Worm (Caenorhabditis elegans) whole organism, late embryonic: ENCODE measurements around the gene abu-13.

ENCODE experiments used
- Y22D7AL.16 ChIP-seq: sonication (generic microtip); optimal IDR thresholded peaks from 2 replicates; lab custom pipeline; 2016; ENCODE audit warnings: missing genetic modification characterization, missing compliant biosample characterization
- fkh-10 ChIP-seq: fragments of 150-350 bp; optimal IDR thresholded peaks from 2 replicates; lab custom pipeline; 2014; ENCODE audit warnings: missing biosample characterization, missing genetic modification reagents, missing genetic modification characterization
- hlh-8 ChIP-seq: sonication (generic microtip); optimal IDR thresholded peaks from 2 replicates; lab custom pipeline; 2016; ENCODE audit warnings: missing genotype, missing genetic modification characterization, missing compliant biosample characterization
- pha-4 ChIP-seq: fragments of 150-350 bp; optimal IDR thresholded peaks from 2 replicates; lab custom pipeline; 2018; ENCODE audit warnings: missing biosample characterization, missing genetic modification reagents, missing genetic modification characterization
- pros-1 ChIP-seq: fragments of 150-350 bp; optimal IDR thresholded peaks from 2 replicates; lab custom pipeline; 2014; ENCODE audit warnings: missing biosample characterization, missing genetic modification reagents, missing genetic modification characterization
- sdc-2 ChIP-seq: sonication (generic microtip); optimal IDR thresholded peaks from 2 replicates; lab custom pipeline; 2016; ENCODE audit warnings: missing genotype, missing genetic modification characterization, missing compliant biosample characterization
- tbx-7 ChIP-seq: sonication (generic microtip); optimal IDR thresholded peaks from 2 replicates; lab custom pipeline; 2016; ENCODE audit warnings: missing genotype, missing genetic modification characterization, missing compliant biosample characterization

DNA sequence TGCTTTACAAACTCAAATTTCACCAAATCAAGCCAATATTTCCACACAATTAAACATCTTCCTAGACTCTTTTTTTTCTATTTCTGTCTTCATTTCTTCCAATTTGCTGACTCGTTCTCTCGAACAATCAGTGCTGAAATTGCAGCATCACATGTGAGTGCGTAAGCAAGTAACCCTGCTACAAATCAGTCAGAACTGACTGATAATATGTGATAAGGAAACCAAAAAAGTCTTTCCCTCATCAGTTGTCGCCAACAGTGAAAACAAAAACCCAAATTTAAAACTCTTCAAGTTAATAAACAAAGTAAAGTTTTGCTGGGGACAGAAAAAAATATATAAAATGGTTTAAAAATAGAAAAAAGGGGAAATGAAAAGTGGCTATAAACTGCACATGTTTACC, 45.8 kb upstream of the abu-13 start:
- TF ChIP-seq hlh-8 (tag; lab: Kevin White, UChicago) (no peak), fkh-10 (GFP tag; lab: Kevin White, UChicago) (no peak), tbx-7 (tag; lab: Kevin White, UChicago) (no peak), pros-1 (tag; lab: Kevin White, UChicago) (no peak), Y22D7AL.16 (no peak), pha-4 (no peak), sdc-2 (tag; lab: Kevin White, UChicago) (no peak)
